Worm (Caenorhabditis elegans) whole organism, L4 larva: ENCODE results near the gene skr-19.

Experiments used
- F10B5.3 ChIP-seq: sonication (generic microtip); optimal IDR thresholded peaks from 2 replicates; lab custom pipeline; 2016; ENCODE audit warnings: mild to moderate bottlenecking, missing genetic modification characterization, missing compliant biosample characterization
- F26F4.8 ChIP-seq: fragments of 200-800 bp; sonication (Bioruptor generic); conservative IDR thresholded peaks from 2 replicates; pipeline ENCODE4 v1.3.6; 2022; ENCODE audit warnings: missing genetic modification characterization, missing compliant biosample characterization
- F37D6.2 ChIP-seq: sonication (generic microtip); optimal IDR thresholded peaks from 2 replicates; lab custom pipeline; 2016; ENCODE audit warnings: mild to moderate bottlenecking, missing genetic modification characterization, missing compliant biosample characterization
- F44E2.7 ChIP-seq: fragments of 200-800 bp; sonication (Bioruptor generic); IDR thresholded peaks from 2 replicates; pipeline ENCODE4 v2.1.2; 2022; ENCODE audit warnings: missing genetic modification characterization, missing compliant biosample characterization
- F49E8.2 ChIP-seq: sonication (generic microtip); optimal IDR thresholded peaks from 2 replicates; lab custom pipeline; 2016; ENCODE audit warnings: missing compliant biosample characterization, mild to moderate bottlenecking, missing genetic modification characterization, borderline replicate concordance
- T20F7.1 ChIP-seq: fragments of 200-800 bp; sonication (Bioruptor generic); optimal IDR thresholded peaks from 2 replicates; lab custom pipeline; 2018; ENCODE audit warnings: mild to moderate bottlenecking, missing genetic modification characterization, missing compliant biosample characterization
- T26A8.4 ChIP-seq: fragments of 200-800 bp; sonication (Bioruptor generic); IDR thresholded peaks from 2 replicates; pipeline ENCODE4 v1.3.6; 2022; ENCODE audit warnings: missing genetic modification characterization, missing compliant biosample characterization
- Y105C5A.15 ChIP-seq: fragments of 200-800 bp; sonication (Bioruptor generic); IDR thresholded peaks from 2 replicates; pipeline ENCODE4 v1.3.6; 2022; ENCODE audit warnings: missing genetic modification characterization, missing compliant biosample characterization
- Y5F2A.4 ChIP-seq: fragments of 200-800 bp; sonication (Bioruptor generic); optimal IDR thresholded peaks from 2 replicates; lab custom pipeline; 2018; ENCODE audit warnings: mild to moderate bottlenecking, missing genetic modification characterization, missing compliant biosample characterization
- Y75B8A.6 ChIP-seq: fragments of 200-800 bp; sonication (Bioruptor generic); IDR thresholded peaks from 2 replicates; pipeline ENCODE4 v1.3.6; 2022; ENCODE audit warnings: missing genetic modification reagents, missing genetic modification characterization, missing compliant biosample characterization
- aha-1 ChIP-seq: fragments of 150-350 bp; peaks from one replicate; lab custom pipeline; 2014; ENCODE audit warnings: missing biosample characterization, missing genetic modification characterization
- aly-2 ChIP-seq: sonication (generic microtip); optimal IDR thresholded peaks from 2 replicates; lab custom pipeline; 2018; ENCODE audit warnings: missing biosample characterization, missing genetic modification characterization
- ceh-28 ChIP-seq: fragments of 150-350 bp; optimal IDR thresholded peaks from 2 replicates; lab custom pipeline; 2014; ENCODE audit warnings: missing biosample characterization, missing genetic modification reagents, missing genetic modification characterization
- ceh-82 ChIP-seq: sonication (generic microtip); optimal IDR thresholded peaks from 2 replicates; lab custom pipeline; 2017; ENCODE audit warnings: missing biosample characterization, missing genetic modification characterization
- ces-1 ChIP-seq: fragments of 150-350 bp; sonication (generic microtip); optimal IDR thresholded peaks from 4 replicates; lab custom pipeline; 2014; ENCODE audit warnings: missing biosample characterization, missing genetic modification reagents, missing genetic modification characterization
- ctbp-1 ChIP-seq: fragments of 200-800 bp; sonication (Bioruptor generic); IDR thresholded peaks from 2 replicates; pipeline ENCODE4 v1.3.6; 2022; ENCODE audit warnings: missing genetic modification reagents, missing genetic modification characterization, missing compliant biosample characterization
- daf-12 ChIP-seq: fragments of 150-350 bp; optimal IDR thresholded peaks from 2 replicates; lab custom pipeline; 2014; ENCODE audit warnings: missing biosample characterization, missing genetic modification reagents, missing genetic modification characterization
- daf-16 ChIP-seq, 3 experiments: sonication (generic microtip); optimal IDR thresholded peaks; 2 replicates each; lab custom pipeline; 2016 to 2017; ENCODE audit warnings: missing genetic modification characterization in 3 of 3, missing genetic modification reagents in 3 of 3, mild to moderate bottlenecking in 2 of 3, missing compliant biosample characterization in 2 of 3, missing biosample characterization in 1 of 3, moderate library complexity in 1 of 3
- dmd-9 ChIP-seq: fragments of 200-800 bp; sonication (Bioruptor generic); IDR thresholded peaks from 2 replicates; pipeline ENCODE4 v1.3.6; 2022; ENCODE audit warnings: missing genetic modification reagents, missing genetic modification characterization, missing compliant biosample characterization
- fkh-10 ChIP-seq: fragments of 150-350 bp; optimal IDR thresholded peaks from 2 replicates; lab custom pipeline; 2014; ENCODE audit warnings: missing biosample characterization, missing genetic modification reagents, missing genetic modification characterization
- hlh-11 ChIP-seq: fragments of 200-800 bp; sonication (Bioruptor generic); optimal IDR thresholded peaks from 2 replicates; lab custom pipeline; 2018; ENCODE audit warnings: mild to moderate bottlenecking, missing genetic modification characterization, missing compliant biosample characterization
- hlh-30 ChIP-seq: sonication (generic microtip); optimal IDR thresholded peaks from 2 replicates; lab custom pipeline; 2017; ENCODE audit warnings: antibody characterized with exemption, mild to moderate bottlenecking, missing genetic modification characterization, missing compliant biosample characterization; ENCODE audit not compliant: insufficient read depth
- lin-39 ChIP-seq: fragments of 150-350 bp; optimal IDR thresholded peaks from 2 replicates; lab custom pipeline; 2014; ENCODE audit warnings: missing biosample characterization, missing genetic modification reagents, missing genetic modification characterization
- lir-3 ChIP-seq: sonication (generic microtip); optimal IDR thresholded peaks from 2 replicates; lab custom pipeline; 2016; ENCODE audit warnings: mild to moderate bottlenecking, missing genetic modification characterization, missing compliant biosample characterization
- lsy-2 ChIP-seq, 2 experiments: fragments of 150-350 bp in 1 of 2; sonication (generic microtip) in 1 of 2; optimal IDR thresholded peaks; 2 replicates each; lab custom pipeline; 2014 to 2017; ENCODE audit warnings: missing biosample characterization in 2 of 2, missing genetic modification characterization in 2 of 2
- mdt-29 ChIP-seq: fragments of 200-800 bp; sonication (Bioruptor generic); IDR thresholded peaks from 2 replicates; pipeline ENCODE4 v1.3.6; 2022; ENCODE audit warnings: missing genetic modification reagents, missing genetic modification characterization, missing compliant biosample characterization
- mep-1 ChIP-seq: fragments of 150-350 bp; sonication (generic microtip); optimal IDR thresholded peaks from 3 replicates; lab custom pipeline; 2014; ENCODE audit warnings: missing biosample characterization, missing genetic modification characterization
- nhr-11 ChIP-seq: fragments of 150-350 bp; optimal IDR thresholded peaks from 2 replicates; lab custom pipeline; 2014; ENCODE audit warnings: missing biosample characterization, missing genetic modification characterization
- nhr-237 ChIP-seq: sonication (generic microtip); optimal IDR thresholded peaks from 2 replicates; lab custom pipeline; 2017; ENCODE audit warnings: missing biosample characterization, missing genetic modification characterization
- nhr-41 ChIP-seq: fragments of 200-800 bp; sonication (Bioruptor generic); IDR thresholded peaks from 2 replicates; pipeline ENCODE4 v1.3.6; 2022; ENCODE audit warnings: missing genetic modification reagents, missing genetic modification characterization, missing compliant biosample characterization
- nhr-42 ChIP-seq: fragments of 200-800 bp; sonication (Bioruptor generic); IDR thresholded peaks from 2 replicates; pipeline ENCODE4 v1.3.6; 2022; ENCODE audit warnings: missing genetic modification characterization, missing compliant biosample characterization
- nhr-6 ChIP-seq: fragments of 150-350 bp; optimal IDR thresholded peaks from 2 replicates; lab custom pipeline; 2014; ENCODE audit warnings: missing biosample characterization, missing genetic modification characterization
- nhr-76 ChIP-seq: fragments of 150-350 bp; optimal IDR thresholded peaks from 2 replicates; lab custom pipeline; 2014; ENCODE audit warnings: missing biosample characterization, missing genetic modification characterization
- nhr-77 ChIP-seq: fragments of 150-350 bp; optimal IDR thresholded peaks from 2 replicates; lab custom pipeline; 2014; ENCODE audit warnings: missing biosample characterization, missing genetic modification characterization
- rbr-2 ChIP-seq: sonication (generic microtip); optimal IDR thresholded peaks from 2 replicates; lab custom pipeline; 2016; ENCODE audit warnings: missing genotype, missing genetic modification characterization, missing compliant biosample characterization
- snpc-1.2 ChIP-seq: fragments of 200-800 bp; sonication (Bioruptor generic); IDR thresholded peaks from 2 replicates; pipeline ENCODE4 v1.3.6; 2022; ENCODE audit warnings: missing genetic modification reagents, missing genetic modification characterization, missing compliant biosample characterization
- snpc-4 ChIP-seq: fragments of 150-350 bp; optimal IDR thresholded peaks from 2 replicates; lab custom pipeline; 2014; ENCODE audit warnings: missing biosample characterization, missing genetic modification characterization
- unc-62 ChIP-seq, 3 experiments: fragments of 150-350 bp in 1 of 3; sonication (generic microtip); optimal IDR thresholded peaks in 2 of 3; peaks in 1 of 3; 1 replicate in 1 of 3; 2 replicates in 2 of 3; lab custom pipeline; 2014 to 2017; ENCODE audit warnings: missing biosample characterization in 3 of 3, missing genetic modification characterization in 3 of 3, missing genetic modification reagents in 3 of 3, missing genotype in 1 of 3
- vab-7 ChIP-seq: fragments of 200-800 bp; sonication (Bioruptor generic); IDR thresholded peaks from 2 replicates; pipeline ENCODE4 v1.3.6; 2022; ENCODE audit warnings: missing genetic modification reagents, missing genetic modification characterization, missing compliant biosample characterization
- zag-1 ChIP-seq: fragments of 150-350 bp; optimal IDR thresholded peaks from 2 replicates; lab custom pipeline; 2014; ENCODE audit warnings: missing biosample characterization, missing genetic modification characterization
- zfp-3 ChIP-seq: fragments of 200-800 bp; sonication (Bioruptor generic); conservative IDR thresholded peaks from 2 replicates; pipeline ENCODE4 v1.3.6; 2022; ENCODE audit warnings: missing genetic modification reagents, missing genetic modification characterization, missing compliant biosample characterization
- ztf-7 ChIP-seq: fragments of 150-350 bp; optimal IDR thresholded peaks from 2 replicates; lab custom pipeline; 2014; ENCODE audit warnings: missing biosample characterization, missing genetic modification characterization

The skr-19 gene

ce11 chrX:13220609-13221008, 3.9 kb downstream of the skr-19 start:
- TF ChIP-seq T26A8.4 (GFP tag; lab: Robert Waterston, UW): no peak
- no peak for TF ChIP-seq snpc-4 (tag; lab: Kevin White, UChicago)
- no peak for TF ChIP-seq F10B5.3 (tag; lab: Kevin White, UChicago)
- TF ChIP-seq Y75B8A.6 (GFP tag; lab: Robert Waterston, UW): no peak
- peak in 1 of 2 experiments; percentile 90 for TF ChIP-seq unc-62 (GFP tag; optimal IDR thresholded peaks at IDR 0.05 in 1 of 2; lab: Kevin White, UChicago)
- no peak for TF ChIP-seq unc-62 (tag; optimal IDR thresholded peaks at IDR 0.05; lab: Kevin White, UChicago)
- no peak for TF ChIP-seq nhr-41
- TF ChIP-seq lin-39 (tag; lab: Kevin White, UChicago): no peak
- no peak for TF ChIP-seq nhr-237 (tag; lab: Kevin White, UChicago)
- TF ChIP-seq zag-1 (tag; lab: Kevin White, UChicago): no peak
- peak; percentile 8 for TF ChIP-seq hlh-30 (tag; lab: Kevin White, UChicago)
- no peak for TF ChIP-seq mep-1 (tag; lab: Kevin White, UChicago)
- TF ChIP-seq aly-2: no peak
- TF ChIP-seq daf-16 (GFP tag; optimal IDR thresholded peaks at IDR 0.05; lab: Kevin White, UChicago): peak in 1 of 2 experiments; percentile 91
- no peak for TF ChIP-seq daf-16 (tag; optimal IDR thresholded peaks at IDR 0.05; lab: Kevin White, UChicago)
- no peak for TF ChIP-seq F37D6.2 (tag; lab: Kevin White, UChicago)
- TF ChIP-seq aha-1 (tag; lab: Kevin White, UChicago): no peak
- TF ChIP-seq nhr-11 (tag; lab: Kevin White, UChicago): peak; percentile 67
- TF ChIP-seq, all 104 proteins: peak for 4

- TF ChIP-seq lir-3 (tag; lab: Kevin White, UChicago) (no peak), nhr-6 (tag; lab: Kevin White, UChicago) (no peak), vab-7 (no peak), unc-62 (GFP tag; optimal IDR thresholded peaks at IDR 0.05 in 1 of 2; lab: Kevin White, UChicago) (peak in 1 of 2 experiments; percentile 94), unc-62 (tag; optimal IDR thresholded peaks at IDR 0.05; lab: Kevin White, UChicago) (no peak), aha-1 (tag; lab: Kevin White, UChicago) (peak; percentile 17)
- TF ChIP-seq, all 104 proteins: peak for 2
These were observed 6.6 kb downstream of the skr-19 start for ce11 chrX:13217940-13218339.

- TF ChIP-seq ceh-28 (tag; lab: Kevin White, UChicago) (no peak), F49E8.2 (tag; lab: Kevin White, UChicago) (no peak), aha-1 (tag; lab: Kevin White, UChicago) (no peak), unc-62 (GFP tag; optimal IDR thresholded peaks at IDR 0.05 in 1 of 2; lab: Kevin White, UChicago) (peak in 1 of 2 experiments; percentile 79), unc-62 (tag; optimal IDR thresholded peaks at IDR 0.05; lab: Kevin White, UChicago) (no peak)
These were observed 7.7 kb downstream of the skr-19 start, which contains the start of gene R12H7.4 for ce11 chrX:13216802-13217201. Gene R12H7.4, plus strand, starts transcription at chrX:13217102.

- no peak for TF ChIP-seq dmd-9 (GFP tag; lab: Robert Waterston, UW)
- TF ChIP-seq Y105C5A.15 (GFP tag; lab: Robert Waterston, UW): no peak
- TF ChIP-seq daf-12: no peak
- peak in 1 of 2 experiments; percentile 19 for TF ChIP-seq unc-62 (GFP tag; optimal IDR thresholded peaks at IDR 0.05 in 1 of 2; lab: Kevin White, UChicago)
- TF ChIP-seq unc-62 (tag; optimal IDR thresholded peaks at IDR 0.05; lab: Kevin White, UChicago): no peak
- no peak for TF ChIP-seq mdt-29 (GFP tag; lab: Robert Waterston, UW)
- TF ChIP-seq, all 104 proteins: peak for 1
These were observed 12.0 kb downstream of the skr-19 start for ce11 chrX:13212528-13212927.

ce11 chrX:13210478-13210877, 14.0 kb downstream of the skr-19 start:
- TF ChIP-seq nhr-42 (GFP tag; lab: Robert Waterston, UW) (no peak), fkh-10 (peak; percentile 71), ztf-7 (tag; lab: Kevin White, UChicago) (no peak), lsy-2 (tag; optimal IDR thresholded peaks at IDR 0.05; lab: Kevin White, UChicago) (peak in 1 of 2 experiments; percentile 61), snpc-1.2 (GFP tag; lab: Robert Waterston, UW) (no peak), lir-3 (tag; lab: Kevin White, UChicago) (no peak), nhr-76 (tag; lab: Kevin White, UChicago) (no peak), F26F4.8 (GFP tag; lab: Robert Waterston, UW) (no peak), ctbp-1 (GFP tag; lab: Robert Waterston, UW) (peak; percentile 60; the same call in 1 of the 2 replicates), hlh-11 (tag; lab: Kevin White, UChicago) (peak; percentile 10), mep-1 (tag; lab: Kevin White, UChicago) (peak; percentile 71), ces-1 (GFP tag; lab: Kevin White, UChicago) (no peak), zfp-3 (GFP tag; lab: Robert Waterston, UW) (no peak), ceh-82 (tag; lab: Kevin White, UChicago) (no peak), T20F7.1 (no peak), F44E2.7 (GFP tag; lab: Robert Waterston, UW) (no peak), nhr-77 (tag; lab: Kevin White, UChicago) (no peak), F49E8.2 (tag; lab: Kevin White, UChicago) (no peak), Y5F2A.4 (GFP tag; lab: Kevin White, UChicago) (no peak), rbr-2 (peak; percentile 24)
